Worm (Caenorhabditis elegans) whole organism, L3 larva: ENCODE results near the gene mboa-4.
"Not testable (repeated sequence)": the region's sequence is repeated elsewhere in the genome, so short reads cannot be mapped to it uniquely, and the experiment has no call there.

Experiments
- aly-2 ChIP-seq: fragments of 150-350 bp; optimal IDR thresholded peaks from 2 replicates; lab custom pipeline; 2014; ENCODE audit warnings: missing biosample characterization, missing genetic modification characterization
- ama-1 ChIP-seq: fragments of 150-350 bp; optimal IDR thresholded peaks from 2 replicates; lab custom pipeline; 2018
- ceh-16 ChIP-seq: sonication (generic microtip); optimal IDR thresholded peaks from 2 replicates; lab custom pipeline; 2017; ENCODE audit warnings: missing biosample characterization, missing genetic modification characterization
- ceh-28 ChIP-seq: fragments of 150-350 bp; optimal IDR thresholded peaks from 2 replicates; lab custom pipeline; 2014; ENCODE audit warnings: missing biosample characterization, missing genetic modification reagents, missing genetic modification characterization
- ceh-82 ChIP-seq: fragments of 150-350 bp; optimal IDR thresholded peaks from 2 replicates; lab custom pipeline; 2014; ENCODE audit warnings: missing biosample characterization, missing genetic modification characterization
- ceh-9 ChIP-seq: sonication (generic microtip); optimal IDR thresholded peaks from 2 replicates; lab custom pipeline; 2018; ENCODE audit warnings: missing biosample characterization, missing genetic modification characterization
- daf-12 ChIP-seq: fragments of 150-350 bp; optimal IDR thresholded peaks from 2 replicates; lab custom pipeline; 2014; ENCODE audit warnings: missing biosample characterization, missing genetic modification reagents, missing genetic modification characterization
- egl-27 ChIP-seq: sonication (generic microtip); optimal IDR thresholded peaks from 4 replicates; lab custom pipeline; 2017; ENCODE audit warnings: missing biosample characterization, missing genetic modification reagents, missing genetic modification characterization
- egl-5 ChIP-seq: fragments of 150-350 bp; optimal IDR thresholded peaks from 2 replicates; lab custom pipeline; 2017; ENCODE audit warnings: missing biosample characterization, missing genetic modification reagents, missing genetic modification characterization, inconsistent platforms
- elt-2 ChIP-seq: sonication (generic microtip); optimal IDR thresholded peaks from 2 replicates; lab custom pipeline; 2016; ENCODE audit warnings: missing genetic modification reagents, mild to moderate bottlenecking, missing genetic modification characterization, missing compliant biosample characterization
- eor-1 ChIP-seq, 2 experiments: fragments of 150-350 bp; optimal IDR thresholded peaks; 2 replicates each; lab custom pipeline; 2014 to 2018; ENCODE audit warnings: missing biosample characterization in 2 of 2, missing genetic modification characterization in 2 of 2
- fkh-10 ChIP-seq: sonication (generic microtip); optimal IDR thresholded peaks from 2 replicates; lab custom pipeline; 2017; ENCODE audit warnings: missing biosample characterization, missing genetic modification reagents, missing genetic modification characterization
- fkh-2 ChIP-seq: fragments of 150-350 bp; optimal IDR thresholded peaks from 2 replicates; lab custom pipeline; 2014; ENCODE audit warnings: missing biosample characterization, missing genetic modification reagents, missing genetic modification characterization
- lin-39 ChIP-seq: fragments of 150-350 bp; optimal IDR thresholded peaks from 2 replicates; lab custom pipeline; 2018; ENCODE audit warnings: missing biosample characterization, missing genetic modification reagents, missing genetic modification characterization
- mdl-1 ChIP-seq: fragments of 150-350 bp; optimal IDR thresholded peaks from 2 replicates; lab custom pipeline; 2014; ENCODE audit warnings: missing biosample characterization, missing genetic modification characterization
- nfya-1 ChIP-seq: sonication (generic microtip); optimal IDR thresholded peaks from 2 replicates; lab custom pipeline; 2017; ENCODE audit warnings: missing genetic modification characterization, mild to moderate bottlenecking, missing compliant biosample characterization, antibody characterized with exemption, moderate library complexity; ENCODE audit not compliant: insufficient read depth
- nhr-11 ChIP-seq: fragments of 150-350 bp; optimal IDR thresholded peaks from 2 replicates; lab custom pipeline; 2014; ENCODE audit warnings: missing biosample characterization, missing genetic modification characterization
- nhr-237 ChIP-seq: fragments of 150-350 bp; optimal IDR thresholded peaks from 2 replicates; lab custom pipeline; 2014; ENCODE audit warnings: missing biosample characterization, missing genetic modification characterization
- nhr-76 ChIP-seq: fragments of 150-350 bp; sonication (generic microtip); optimal IDR thresholded peaks from 5 replicates; lab custom pipeline; 2014; ENCODE audit warnings: missing biosample characterization, missing genetic modification characterization
- nhr-77 ChIP-seq: fragments of 150-350 bp; optimal IDR thresholded peaks from 2 replicates; lab custom pipeline; 2014; ENCODE audit warnings: missing biosample characterization, missing genetic modification characterization
- pha-4 ChIP-seq: fragments of 150-350 bp; optimal IDR thresholded peaks from 2 replicates; lab custom pipeline; 2014; ENCODE audit warnings: missing biosample characterization, missing genetic modification reagents, missing genetic modification characterization
- pqm-1 ChIP-seq: fragments of 150-350 bp; optimal IDR thresholded peaks from 2 replicates; lab custom pipeline; 2017; ENCODE audit warnings: missing biosample characterization, missing genetic modification characterization, inconsistent platforms
- sea-2 ChIP-seq: fragments of 150-350 bp; sonication (generic microtip); optimal IDR thresholded peaks from 4 replicates; lab custom pipeline; 2014; ENCODE audit warnings: missing biosample characterization, missing genetic modification reagents, missing genetic modification characterization
- skn-1 ChIP-seq: fragments of 150-350 bp; optimal IDR thresholded peaks from 2 replicates; lab custom pipeline; 2014; ENCODE audit warnings: missing biosample characterization, missing genetic modification characterization
- tbx-2 ChIP-seq: sonication (generic microtip); optimal IDR thresholded peaks from 2 replicates; lab custom pipeline; 2016; ENCODE audit warnings: mild to moderate bottlenecking, missing genetic modification characterization, missing compliant biosample characterization
- unc-62 ChIP-seq: fragments of 150-350 bp; sonication (generic microtip); optimal IDR thresholded peaks from 4 replicates; lab custom pipeline; 2014; ENCODE audit warnings: missing biosample characterization, missing genetic modification reagents, missing genetic modification characterization
- zag-1 ChIP-seq: fragments of 150-350 bp; optimal IDR thresholded peaks from 2 replicates; lab custom pipeline; 2014; ENCODE audit warnings: missing biosample characterization, missing genetic modification characterization
- ztf-11 ChIP-seq: fragments of 150-350 bp; optimal IDR thresholded peaks from 2 replicates; lab custom pipeline; 2014; ENCODE audit warnings: missing biosample characterization, missing genetic modification characterization
- ztf-4 ChIP-seq: fragments of 150-350 bp; optimal IDR thresholded peaks from 2 replicates; lab custom pipeline; 2014; ENCODE audit warnings: missing biosample characterization, missing genetic modification characterization

The mboa-4 gene

ce11 chrIV:11159886-11160285 is at the start of gene mboa-4:
TSS of gene mboa-4 (minus strand) at chrIV:11159986.
- no peak for TF ChIP-seq skn-1 (tag; lab: Kevin White, UChicago)
- TF ChIP-seq zag-1 (tag; lab: Kevin White, UChicago) = no peak
- TF ChIP-seq mdl-1 (tag; lab: Kevin White, UChicago) = no peak
- no peak for TF ChIP-seq aly-2
- no peak for TF ChIP-seq fkh-10 (GFP tag; lab: Kevin White, UChicago)
- TF ChIP-seq nhr-76 = no peak
- TF ChIP-seq pqm-1 (tag; lab: Kevin White, UChicago) = no peak
- no peak for TF ChIP-seq nhr-237 (tag; lab: Kevin White, UChicago)
- TF ChIP-seq lin-39 (tag; lab: Kevin White, UChicago) = no peak
- no peak for TF ChIP-seq egl-5 (tag; lab: Kevin White, UChicago)
- TF ChIP-seq sea-2 (GFP tag; lab: Kevin White, UChicago) = no peak
- TF ChIP-seq ama-1 = no peak
- TF ChIP-seq ceh-9 (tag; lab: Kevin White, UChicago) = no peak
- TF ChIP-seq, all 47 proteins: peak for 0

ce11 chrIV:11207186-11207585 is 47.4 kb upstream of the mboa-4 start, which contains the start of gene R07H5.9:
TSS of gene R07H5.9 (plus strand) at chrIV:11207486.
- TF ChIP-seq egl-5 (tag; lab: Kevin White, UChicago) (no peak), ceh-28 (no peak), egl-27 (tag; lab: Kevin White, UChicago) (no peak), zag-1 (tag; lab: Kevin White, UChicago) (no peak), nhr-237 (tag; lab: Kevin White, UChicago) (no peak), elt-2 (tag; lab: Kevin White, UChicago) (no peak), sea-2 (GFP tag; lab: Kevin White, UChicago) (no peak)

ce11 chrIV:11202389-11202788 is 42.6 kb upstream of the mboa-4 start, which contains the start of gene R07H5.11:
TSS of gene R07H5.11 (plus strand) at chrIV:11202768.
- TF ChIP-seq skn-1 (tag; lab: Kevin White, UChicago); egl-27 (tag; lab: Kevin White, UChicago); eor-1 (tag; optimal IDR thresholded peaks at IDR 0.05; lab: Kevin White, UChicago): not testable (repeated sequence)

- TF ChIP-seq pha-4, daf-12, zag-1 (tag; lab: Kevin White, UChicago): not testable (repeated sequence)
Measured at ce11 chrIV:11198983-11199382, 39.2 kb upstream of the mboa-4 start, which contains the start of gene R07H5.16. TSS of gene R07H5.16 (plus strand) at chrIV:11199330.

- no peak for TF ChIP-seq zag-1 (tag; lab: Kevin White, UChicago)
- no peak for TF ChIP-seq skn-1 (tag; lab: Kevin White, UChicago)
- no peak for TF ChIP-seq aly-2
- no peak for TF ChIP-seq pha-4 (tag; lab: Kevin White, UChicago)
- no peak for TF ChIP-seq unc-62 (GFP tag; lab: Kevin White, UChicago)
- TF ChIP-seq daf-12 (tag; lab: Kevin White, UChicago) = no peak
- TF ChIP-seq ceh-82 (tag; lab: Kevin White, UChicago) = no peak
- TF ChIP-seq sea-2 (GFP tag; lab: Kevin White, UChicago) = no peak
- TF ChIP-seq ama-1 = no peak
- TF ChIP-seq ceh-28 = no peak
- TF ChIP-seq nhr-11 = no peak
- no peak for TF ChIP-seq tbx-2 (tag; lab: Kevin White, UChicago)
- no peak for TF ChIP-seq fkh-2 (tag; lab: Kevin White, UChicago)
- TF ChIP-seq ceh-16 (tag; lab: Kevin White, UChicago) = no peak
- no peak for TF ChIP-seq nfya-1
- TF ChIP-seq ztf-11 = no peak
- no peak for TF ChIP-seq egl-27 (tag; lab: Kevin White, UChicago)
- TF ChIP-seq fkh-10 (GFP tag; lab: Kevin White, UChicago) = no peak
- TF ChIP-seq ztf-4 = no peak
Measured at ce11 chrIV:11189411-11189810, 29.6 kb upstream of the mboa-4 start, which contains the start of gene fbxb-79. TSS of gene fbxb-79 (minus strand) at chrIV:11189511.

ce11 chrIV:11186729-11187128 is 26.9 kb upstream of the mboa-4 start, which contains the start of gene sdz-27:
TSS of gene sdz-27 (plus strand) at chrIV:11187029.
- TF ChIP-seq nhr-11 (no peak), aly-2 (no peak), ama-1 (no peak)

ce11 chrIV:11183991-11184390 is 24.2 kb upstream of the mboa-4 start, which contains the start of gene nuaf-3:
TSS of gene nuaf-3 (plus strand) at chrIV:11184291.
- TF ChIP-seq nhr-77 (tag; lab: Kevin White, UChicago) (no peak), elt-2 (tag; lab: Kevin White, UChicago) (peak; percentile 34)
